Fruit fly (Drosophila melanogaster): ENCODE data around the gene CG11444.

The CG11444 gene

dm6 chrX:4540430-4540932 is 13.7 kb downstream of the CG11444 start, which contains the start of the genes rb and CHOp24 (continued):
- no peak for TF ChIP-seq twi (tag; optimal IDR thresholded peaks at IDR 0.05)
- TF ChIP-seq tna (GFP tag; IDR thresholded peaks at IDR 0.05; ENCODE audit: partially characterized antibody), result peak; percentile 95
- no peak for TF ChIP-seq aop (GFP tag; IDR thresholded peaks at IDR 0.05)
- TF ChIP-seq CG9932 (GFP tag; IDR thresholded peaks at IDR 0.05), result peak; percentile 52
- TF ChIP-seq ac (GFP tag; optimal IDR thresholded peaks at IDR 0.05), result no peak
- no peak for TF ChIP-seq dmrt11E (tag; optimal IDR thresholded peaks at IDR 0.05)
- TF ChIP-seq Atf-2 (GFP tag; optimal IDR thresholded peaks at IDR 0.05), result no peak
- TF ChIP-seq Mad (GFP tag; optimal IDR thresholded peaks at IDR 0.05), result no peak
- no peak for TF ChIP-seq bcd (GFP tag; optimal IDR thresholded peaks at IDR 0.05)
- no peak for TF ChIP-seq fd3F (GFP tag; optimal IDR thresholded peaks at IDR 0.05)
- peak; percentile 10 for TF ChIP-seq Lhr (GFP tag; optimal IDR thresholded peaks at IDR 0.05)
- TF ChIP-seq vnd (GFP tag; IDR thresholded peaks at IDR 0.05; ENCODE audit: partially characterized antibody), result peak; percentile 96
- peak; percentile 98 for TF ChIP-seq HLH4C (GFP tag; IDR thresholded peaks at IDR 0.05; ENCODE audit: partially characterized antibody)
- TF ChIP-seq hkb (optimal IDR thresholded peaks at IDR 0.05), result no peak
- TF ChIP-seq hkb (GFP tag; IDR thresholded peaks at IDR 0.05), result no peak
- no peak for TF ChIP-seq D19B (GFP tag; optimal IDR thresholded peaks at IDR 0.05)
- no peak for TF ChIP-seq vfl (GFP tag; optimal IDR thresholded peaks at IDR 0.05)
- no peak for TF ChIP-seq NC2β (GFP tag; optimal IDR thresholded peaks at IDR 0.05)
- TF ChIP-seq CG34224 (GFP tag; IDR thresholded peaks at IDR 0.05; ENCODE audit: partially characterized antibody), result peak; percentile 90
- TF ChIP-seq CG7963 (GFP tag; IDR thresholded peaks at IDR 0.05; ENCODE audit: partially characterized antibody), result peak; percentile 95
- TF ChIP-seq Doc3 (GFP tag; IDR thresholded peaks at IDR 0.05; ENCODE audit: partially characterized antibody), result peak; percentile 88
- peak; percentile 89 for TF ChIP-seq sna (GFP tag; IDR thresholded peaks at IDR 0.05; ENCODE audit: partially characterized antibody)
- TF ChIP-seq CG17328 (GFP tag; IDR thresholded peaks at IDR 0.05), result no peak
- no peak for TF ChIP-seq bigmax (GFP tag; optimal IDR thresholded peaks at IDR 0.05)
- no peak for TF ChIP-seq dysf (GFP tag; IDR thresholded peaks at IDR 0.05)
- TF ChIP-seq Lim3 (GFP tag; IDR thresholded peaks at IDR 0.05), result no peak
- no peak for TF ChIP-seq Hr51 (GFP tag; optimal IDR thresholded peaks at IDR 0.05)
- TF ChIP-seq Gug (GFP tag; IDR thresholded peaks at IDR 0.05), result no peak
- TF ChIP-seq CG14860 (GFP tag; IDR thresholded peaks at IDR 0.05; ENCODE audit: partially characterized antibody), result peak; percentile 96
- TF ChIP-seq CG11247 (GFP tag; IDR thresholded peaks at IDR 0.05), result no peak
- no peak for TF ChIP-seq Ravus (GFP tag; IDR thresholded peaks at IDR 0.05)
- TF ChIP-seq CG11085 (GFP tag; IDR thresholded peaks at IDR 0.05), result no peak
- no peak for TF ChIP-seq Kr (GFP tag; optimal IDR thresholded peaks at IDR 0.05)
- TF ChIP-seq wor (GFP tag; IDR thresholded peaks at IDR 0.05), result no peak
- TF ChIP-seq odd (GFP tag; optimal IDR thresholded peaks at IDR 0.05), result no peak
- TF ChIP-seq YL-1 (GFP tag; optimal IDR thresholded peaks at IDR 0.05), result peak; percentile 61
- no peak for TF ChIP-seq CG18476 (GFP tag; optimal IDR thresholded peaks at IDR 0.05)
- no peak for TF ChIP-seq bowl (GFP tag; IDR thresholded peaks at IDR 0.05)
- peak; percentile 88 for TF ChIP-seq mld (GFP tag; IDR thresholded peaks at IDR 0.05; ENCODE audit: partially characterized antibody)
- no peak for TF ChIP-seq crc (GFP tag; optimal IDR thresholded peaks at IDR 0.05)
- no peak for TF ChIP-seq CG4404 (GFP tag; IDR thresholded peaks at IDR 0.05)
- no peak for TF ChIP-seq chm (GFP tag; IDR thresholded peaks at IDR 0.05)
- TF ChIP-seq Hsf (GFP tag; optimal IDR thresholded peaks at IDR 0.05), result peak; percentile 4
- TF ChIP-seq pb (GFP tag; optimal IDR thresholded peaks at IDR 0.05), result no peak
- TF ChIP-seq CG11093 (GFP tag; IDR thresholded peaks at IDR 0.05), result no peak
- TF ChIP-seq Stat92E (GFP tag; optimal IDR thresholded peaks at IDR 0.05), result no peak
- TF ChIP-seq sqz (GFP tag; optimal IDR thresholded peaks at IDR 0.05), result peak; percentile 86
- TF ChIP-seq CG7372 (GFP tag; IDR thresholded peaks at IDR 0.05), result no peak
- TF ChIP-seq CG4282 (GFP tag; optimal IDR thresholded peaks at IDR 0.05), result no peak
- TF ChIP-seq Trl (optimal IDR thresholded peaks at IDR 0.05), result no peak
- TF ChIP-seq Trl (GFP tag; optimal IDR thresholded peaks at IDR 0.05), result peak; percentile 47

All from whole organism, embryonic.